Worm (Caenorhabditis elegans) whole organism, early embryonic: ENCODE data around the gene F19B10.10.

Experiments used
- B0310.2 ChIP-seq: sonication (generic microtip); optimal IDR thresholded peaks from 2 replicates; lab custom pipeline; 2016; ENCODE audit warnings: mild to moderate bottlenecking, missing genetic modification characterization, missing compliant biosample characterization
- F13C5.2 ChIP-seq: sonication (generic microtip); optimal IDR thresholded peaks from 2 replicates; lab custom pipeline; 2017; ENCODE audit warnings: mild to moderate bottlenecking, missing genetic modification characterization, inconsistent platforms, missing compliant biosample characterization
- aly-1 ChIP-seq: sonication (generic microtip); optimal IDR thresholded peaks from 2 replicates; lab custom pipeline; 2016; ENCODE audit warnings: missing genetic modification characterization, missing compliant biosample characterization
- ama-1 ChIP-seq: fragments of 150-350 bp; optimal IDR thresholded peaks from 2 replicates; lab custom pipeline; 2014
- ceh-13 ChIP-seq: fragments of 200-800 bp; sonication (Bioruptor generic); optimal IDR thresholded peaks from 2 replicates; lab custom pipeline; 2018; ENCODE audit warnings: mild to moderate bottlenecking, missing genetic modification characterization, missing compliant biosample characterization
- ceh-36 ChIP-seq: sonication (generic microtip); optimal IDR thresholded peaks from 2 replicates; lab custom pipeline; 2016; ENCODE audit warnings: missing genetic modification characterization, inconsistent platforms, missing compliant biosample characterization
- ets-7 ChIP-seq: sonication (generic microtip); optimal IDR thresholded peaks from 2 replicates; lab custom pipeline; 2016; ENCODE audit warnings: missing genotype, missing genetic modification characterization, missing compliant biosample characterization
- flt-1 ChIP-seq: fragments of 200-800 bp; sonication (Bioruptor generic); IDR thresholded peaks from 2 replicates; pipeline ENCODE4 v1.3.6; 2022; ENCODE audit warnings: missing genetic modification characterization, missing compliant biosample characterization
- hmbx-1 ChIP-seq: sonication (generic microtip); optimal IDR thresholded peaks from 2 replicates; lab custom pipeline; 2016; ENCODE audit warnings: mild to moderate bottlenecking, missing genetic modification characterization, missing compliant biosample characterization
- hmg-4 ChIP-seq: fragments of 200-800 bp; sonication (Bioruptor generic); optimal IDR thresholded peaks from 2 replicates; lab custom pipeline; 2018; ENCODE audit warnings: mild to moderate bottlenecking, missing genetic modification characterization, missing compliant biosample characterization
- hnd-1 ChIP-seq: sonication (generic microtip); optimal IDR thresholded peaks from 2 replicates; lab custom pipeline; 2016; ENCODE audit warnings: missing genetic modification characterization, missing compliant biosample characterization
- pes-1 ChIP-seq: fragments of 200-800 bp; sonication (Bioruptor generic); IDR thresholded peaks from 2 replicates; pipeline ENCODE4 v1.3.6; 2022; ENCODE audit warnings: missing genetic modification reagents, missing genetic modification characterization, missing compliant biosample characterization
- scrt-1 ChIP-seq: fragments of 200-800 bp; sonication (Bioruptor generic); IDR thresholded peaks from 2 replicates; pipeline ENCODE4 v1.3.6; 2022; ENCODE audit warnings: missing genetic modification characterization, missing compliant biosample characterization
- sea-1 ChIP-seq: fragments of 200-800 bp; sonication (Bioruptor generic); conservative IDR thresholded peaks from 2 replicates; pipeline ENCODE4 v1.3.6; 2022; ENCODE audit warnings: missing genetic modification characterization, missing compliant biosample characterization
- tbx-11 ChIP-seq: fragments of 200-800 bp; sonication (Bioruptor generic); IDR thresholded peaks from 2 replicates; pipeline ENCODE4 v1.3.6; 2022; ENCODE audit warnings: missing genetic modification characterization, missing compliant biosample characterization
- tbx-37 ChIP-seq: fragments of 200-800 bp; sonication (Bioruptor generic); conservative IDR thresholded peaks from 2 replicates; pipeline ENCODE4 v1.3.6; 2022; ENCODE audit warnings: missing genetic modification reagents, missing genetic modification characterization, missing compliant biosample characterization
- tra-4 ChIP-seq: sonication (generic microtip); optimal IDR thresholded peaks from 2 replicates; lab custom pipeline; 2017; ENCODE audit warnings: missing genetic modification characterization, missing compliant biosample characterization

Gene F19B10.10

DNA sequence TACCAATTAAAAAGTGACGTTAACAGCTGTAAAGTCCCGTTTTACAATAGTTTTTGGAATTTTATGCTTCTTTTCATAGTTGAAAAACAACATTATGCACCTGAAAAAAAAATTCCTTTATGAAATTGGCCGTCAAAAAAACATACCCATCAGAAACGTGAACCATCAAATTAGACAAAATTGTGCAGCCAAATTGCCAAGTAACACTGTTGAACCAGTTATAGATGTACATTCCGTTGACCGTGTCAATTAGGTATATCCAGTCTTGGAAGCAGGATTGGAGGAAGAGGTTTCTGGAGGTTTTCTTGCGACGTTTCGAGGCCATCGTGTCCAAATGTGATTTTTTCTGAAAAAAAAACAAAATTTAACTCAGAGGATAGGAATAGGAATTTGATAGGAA, 11.9 kb downstream of the F19B10.10 start, which contains the start of gene srx-97:
Gene srx-97 (minus strand): TSS at position 101 of the 400 bp plus-strand sequence.
- TF ChIP-seq tbx-37 (GFP tag; lab: Robert Waterston, UW) (no peak), tbx-11 (GFP tag; lab: Robert Waterston, UW) (no peak), F13C5.2 (tag; lab: Kevin White, UChicago) (no peak), hmbx-1 (no peak), flt-1 (GFP tag; lab: Robert Waterston, UW) (no peak), ets-7 (no peak), hmg-4 (GFP tag; lab: Kevin White, UChicago) (no peak), ceh-36 (tag; lab: Kevin White, UChicago) (no peak), B0310.2 (tag; lab: Kevin White, UChicago) (no peak), aly-1 (tag; lab: Kevin White, UChicago) (no peak)

DNA sequence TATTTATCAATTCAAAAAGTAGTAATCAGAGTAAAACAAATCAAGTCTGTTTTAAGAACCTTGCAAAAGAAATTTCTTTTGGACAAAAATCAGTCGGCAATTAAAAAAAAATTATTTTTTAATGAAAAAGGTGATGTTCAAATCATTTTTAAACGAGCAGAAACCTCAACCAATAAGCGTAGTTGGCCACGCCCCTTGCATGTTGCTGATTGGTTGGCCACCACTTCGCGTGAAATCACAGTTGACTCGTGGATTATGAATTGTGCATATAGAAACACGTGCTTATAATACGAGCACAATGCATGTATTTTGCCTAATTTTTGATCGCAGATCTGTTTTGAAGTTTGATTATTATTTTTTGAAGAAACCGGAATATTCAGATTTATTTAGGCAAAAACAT, 16.0 kb downstream of the F19B10.10 start:
- TF ChIP-seq tbx-11 (GFP tag; lab: Robert Waterston, UW) (no peak), hnd-1 (tag; lab: Kevin White, UChicago) (no peak), aly-1 (tag; lab: Kevin White, UChicago) (no peak), scrt-1 (GFP tag; lab: Robert Waterston, UW) (no peak), hmg-4 (GFP tag; lab: Kevin White, UChicago) (no peak)

DNA sequence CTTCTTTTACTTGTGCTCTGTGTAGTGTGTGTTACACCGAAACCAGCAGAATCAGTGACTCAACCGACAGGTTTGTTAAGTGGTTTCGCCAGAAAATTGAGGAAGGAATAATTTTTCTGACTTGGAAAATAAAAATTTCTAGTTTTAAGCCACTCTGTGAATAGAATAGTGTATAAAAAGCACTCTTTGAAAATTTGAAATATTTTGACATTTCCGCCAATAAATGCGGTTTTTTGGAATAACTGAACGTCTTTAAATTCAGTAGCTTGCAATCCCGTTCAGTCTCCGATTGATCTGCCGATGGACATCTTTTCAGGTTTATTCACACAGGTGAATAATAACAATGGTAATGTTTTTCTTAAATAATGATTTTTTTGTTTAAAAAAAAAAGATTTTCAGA, 16.7 kb downstream of the F19B10.10 start, which contains the start of gene F19B10.3:
Gene F19B10.3 (plus strand): TSS at position 301 of the 400 bp plus-strand sequence.
- TF ChIP-seq flt-1 (GFP tag; lab: Robert Waterston, UW): no peak

DNA sequence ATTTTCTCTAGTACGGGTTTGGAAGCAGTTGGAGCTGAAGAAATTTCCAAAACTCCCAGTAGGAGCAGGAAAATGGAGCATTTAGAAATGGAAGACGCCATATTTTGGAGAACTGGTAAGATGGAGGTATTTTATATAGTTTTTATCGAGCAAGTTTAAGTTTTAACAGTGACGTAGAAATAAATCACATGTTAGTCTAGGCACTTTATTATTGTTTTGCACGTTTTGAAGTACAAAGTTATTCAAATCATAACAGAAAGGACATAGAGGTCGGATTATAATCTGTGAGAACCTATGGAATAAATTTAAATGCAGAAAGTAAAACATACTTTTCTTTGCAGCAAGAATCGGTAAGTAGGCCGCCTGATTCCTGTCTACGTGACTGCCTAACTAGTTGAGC, 17.4 kb downstream of the F19B10.10 start, which contains the start of gene F19B10.6:
Gene F19B10.6 (minus strand): TSS at position 101 of the 400 bp plus-strand sequence.
- TF ChIP-seq ets-7 (no peak), B0310.2 (tag; lab: Kevin White, UChicago) (no peak), flt-1 (GFP tag; lab: Robert Waterston, UW) (no peak), tbx-11 (GFP tag; lab: Robert Waterston, UW) (no peak), hnd-1 (tag; lab: Kevin White, UChicago) (no peak), tbx-37 (GFP tag; lab: Robert Waterston, UW) (no peak), sea-1 (no peak), ceh-13 (GFP tag; lab: Kevin White, UChicago) (no peak), pes-1 (GFP tag; lab: Robert Waterston, UW) (no peak), tra-4 (tag; lab: Kevin White, UChicago) (no peak), F13C5.2 (tag; lab: Kevin White, UChicago) (no peak)

DNA sequence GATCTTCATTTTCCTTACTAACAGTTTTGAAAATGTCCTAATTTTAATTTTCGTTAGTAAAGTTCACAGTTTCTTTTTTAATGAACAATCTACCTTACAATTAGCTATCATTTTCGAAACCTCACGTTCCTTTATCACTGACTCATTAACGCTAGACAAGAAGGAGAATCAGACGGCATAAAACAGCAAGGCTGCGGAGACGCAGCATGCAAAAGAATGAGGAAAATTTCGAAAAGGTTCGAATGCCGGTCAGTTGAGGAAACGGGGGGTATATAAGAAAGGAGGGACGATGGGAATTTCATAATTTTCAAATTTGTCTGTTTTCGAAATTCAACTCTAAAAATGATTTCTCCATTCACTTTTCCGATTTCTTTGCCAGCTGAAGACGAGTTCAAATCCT, 19.3 kb downstream of the F19B10.10 start, which contains the start of gene F19B10.13:
Gene F19B10.13 (plus strand): TSS at position 343 of the 400 bp plus-strand sequence.
- no peak for TF ChIP-seq aly-1 (tag; lab: Kevin White, UChicago)
- no peak for TF ChIP-seq tra-4 (tag; lab: Kevin White, UChicago)

DNA sequence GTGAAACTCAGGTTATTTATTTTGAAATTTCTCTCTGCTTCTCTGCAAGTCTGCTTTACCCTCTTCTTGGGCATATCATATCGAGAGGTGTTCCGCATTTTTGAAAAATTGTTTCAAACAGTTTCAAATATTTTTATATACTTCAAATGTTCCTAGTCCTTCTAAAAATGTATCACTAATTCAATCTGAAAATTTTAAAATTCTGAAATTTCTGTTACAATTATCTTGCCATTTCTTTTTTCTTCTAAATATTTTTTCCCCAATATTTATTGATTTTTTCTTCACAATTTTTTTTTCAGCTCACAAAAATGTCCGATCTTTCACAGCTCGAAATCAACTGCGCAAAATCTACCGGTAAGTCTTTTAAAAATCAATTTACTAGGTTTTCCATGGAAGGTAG, 21.4 kb downstream of the F19B10.10 start, which contains the start of gene F19B10.4:
Gene F19B10.4 (plus strand): TSS at position 301 of the 400 bp plus-strand sequence.
- no peak for TF ChIP-seq tbx-37 (GFP tag; lab: Robert Waterston, UW)
- no peak for TF ChIP-seq ceh-13 (GFP tag; lab: Kevin White, UChicago)

DNA sequence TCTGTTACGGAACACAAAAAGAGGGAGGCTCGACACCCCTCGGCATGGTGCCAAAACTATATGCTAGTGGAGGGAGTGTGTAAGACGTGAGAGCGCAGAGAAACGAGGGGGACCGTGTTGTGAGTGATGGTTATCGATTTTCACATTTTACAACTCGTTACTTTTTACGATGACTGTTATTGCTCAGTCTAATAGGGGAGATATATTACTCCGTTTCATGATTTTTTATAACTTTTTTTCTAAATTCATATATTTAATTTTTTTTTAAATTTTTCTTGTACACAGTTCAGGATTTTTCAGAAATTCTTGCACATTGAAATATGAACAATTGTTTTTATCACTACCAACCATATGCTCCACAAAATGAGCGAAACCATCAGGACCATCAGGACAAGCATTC, 25.8 kb downstream of the F19B10.10 start, which contains the start of gene F19B10.5:
Gene F19B10.5 (plus strand): TSS at position 301 of the 400 bp plus-strand sequence.
- no peak for TF ChIP-seq aly-1 (tag; lab: Kevin White, UChicago)
- no peak for TF ChIP-seq ceh-13 (GFP tag; lab: Kevin White, UChicago)
- no peak for TF ChIP-seq hnd-1 (tag; lab: Kevin White, UChicago)
- TF ChIP-seq ets-7: no peak

DNA sequence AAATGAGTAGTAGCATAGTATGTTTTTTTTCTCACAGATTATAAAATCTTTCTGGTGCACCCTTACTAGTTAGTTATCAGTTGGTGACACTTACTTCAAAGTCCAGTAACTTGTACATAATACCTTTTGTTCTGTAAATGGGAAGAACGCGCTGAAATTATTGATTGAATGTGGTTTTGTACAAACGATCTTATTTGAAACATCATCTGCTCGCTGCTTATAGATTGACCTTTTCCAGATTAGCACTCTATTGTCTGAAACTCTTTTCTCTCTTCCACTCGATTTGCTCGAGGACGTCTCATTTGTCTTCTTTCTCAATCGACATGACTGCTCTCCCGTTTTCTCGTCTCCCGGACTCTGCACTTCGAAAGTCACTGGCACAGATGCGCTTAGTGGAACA, 34.1 kb downstream of the F19B10.10 start, which contains the start of gene fbxb-33:
Gene fbxb-33 (plus strand): TSS at position 301 of the 400 bp plus-strand sequence.
- no peak for TF ChIP-seq ceh-36 (tag; lab: Kevin White, UChicago)
- TF ChIP-seq hmbx-1: no peak
- TF ChIP-seq tra-4 (tag; lab: Kevin White, UChicago): no peak
- no peak for TF ChIP-seq B0310.2 (tag; lab: Kevin White, UChicago)
- no peak for TF ChIP-seq F13C5.2 (tag; lab: Kevin White, UChicago)
- no peak for TF ChIP-seq pes-1 (GFP tag; lab: Robert Waterston, UW)
- TF ChIP-seq hnd-1 (tag; lab: Kevin White, UChicago): no peak
- TF ChIP-seq scrt-1 (GFP tag; lab: Robert Waterston, UW): no peak
- TF ChIP-seq tbx-37 (GFP tag; lab: Robert Waterston, UW): no peak
- no peak for TF ChIP-seq ets-7
- no peak for TF ChIP-seq sea-1
- TF ChIP-seq flt-1 (GFP tag; lab: Robert Waterston, UW): no peak
- no peak for TF ChIP-seq aly-1 (tag; lab: Kevin White, UChicago)
- TF ChIP-seq tbx-11 (GFP tag; lab: Robert Waterston, UW): no peak
- TF ChIP-seq ceh-13 (GFP tag; lab: Kevin White, UChicago): no peak
- TF ChIP-seq ama-1 (lab: Kevin White, UChicago): no peak
- no peak for TF ChIP-seq hmg-4 (GFP tag; lab: Kevin White, UChicago)

DNA sequence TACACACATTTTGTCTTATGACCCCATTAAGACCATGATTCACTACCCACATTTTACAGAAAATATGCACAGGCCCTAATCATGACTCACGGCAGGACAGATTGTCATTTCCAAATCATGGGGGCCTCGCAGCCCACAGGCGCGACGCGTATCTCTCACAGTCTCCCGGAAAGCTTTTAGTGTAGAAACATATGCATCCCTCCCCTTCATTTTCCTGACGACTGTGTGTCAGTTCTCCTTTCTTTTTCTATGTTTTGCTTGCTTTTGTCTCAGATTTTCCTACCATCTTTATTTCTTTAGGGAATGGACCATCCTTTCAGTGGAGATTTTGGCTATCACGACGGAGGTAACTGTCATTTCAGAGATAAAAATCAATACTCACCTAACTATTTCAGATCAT, 40.0 kb downstream of the F19B10.10 start, which contains the start of gene M151.1:
Gene M151.1 (plus strand): TSS at position 301 of the 400 bp plus-strand sequence.
- no peak for TF ChIP-seq ets-7
- no peak for TF ChIP-seq scrt-1 (GFP tag; lab: Robert Waterston, UW)
- no peak for TF ChIP-seq aly-1 (tag; lab: Kevin White, UChicago)
- no peak for TF ChIP-seq tra-4 (tag; lab: Kevin White, UChicago)
- TF ChIP-seq F13C5.2 (tag; lab: Kevin White, UChicago): no peak
- no peak for TF ChIP-seq tbx-37 (GFP tag; lab: Robert Waterston, UW)
- TF ChIP-seq ama-1 (lab: Kevin White, UChicago): no peak
- no peak for TF ChIP-seq ceh-36 (tag; lab: Kevin White, UChicago)
- no peak for TF ChIP-seq sea-1
- TF ChIP-seq hmbx-1: no peak
